Fruit fly (Drosophila melanogaster): ENCODE data around the gene Nedd8.

- no peak for TF ChIP-seq pan (optimal IDR thresholded peaks at IDR 0.05)
- TF ChIP-seq CG8478 (optimal IDR thresholded peaks at IDR 0.05): no peak
Measured at dm6 chr2L:18981484-18981883, 29.8 kb upstream of the Nedd8 start.

Measured in whole organism.